Worm (Caenorhabditis elegans) whole organism, early embryonic: ENCODE measurements around the gene ZK512.4.

ENCODE experiments used
- F13C5.2 ChIP-seq: sonication (generic microtip); optimal IDR thresholded peaks from 2 replicates; lab custom pipeline; 2017; ENCODE audit warnings: mild to moderate bottlenecking, missing genetic modification characterization, inconsistent platforms, missing compliant biosample characterization
- aly-1 ChIP-seq: sonication (generic microtip); optimal IDR thresholded peaks from 2 replicates; lab custom pipeline; 2016; ENCODE audit warnings: missing genetic modification characterization, missing compliant biosample characterization
- ama-1 ChIP-seq: fragments of 150-350 bp; optimal IDR thresholded peaks from 2 replicates; lab custom pipeline; 2014
- ceh-36 ChIP-seq: sonication (generic microtip); optimal IDR thresholded peaks from 2 replicates; lab custom pipeline; 2016; ENCODE audit warnings: missing genetic modification characterization, inconsistent platforms, missing compliant biosample characterization
- flt-1 ChIP-seq: fragments of 200-800 bp; sonication (Bioruptor generic); IDR thresholded peaks from 2 replicates; pipeline ENCODE4 v1.3.6; 2022; ENCODE audit warnings: missing genetic modification characterization, missing compliant biosample characterization
- hmbx-1 ChIP-seq: sonication (generic microtip); optimal IDR thresholded peaks from 2 replicates; lab custom pipeline; 2016; ENCODE audit warnings: mild to moderate bottlenecking, missing genetic modification characterization, missing compliant biosample characterization
- hmg-4 ChIP-seq: fragments of 200-800 bp; sonication (Bioruptor generic); optimal IDR thresholded peaks from 2 replicates; lab custom pipeline; 2018; ENCODE audit warnings: mild to moderate bottlenecking, missing genetic modification characterization, missing compliant biosample characterization
- hnd-1 ChIP-seq: sonication (generic microtip); optimal IDR thresholded peaks from 2 replicates; lab custom pipeline; 2016; ENCODE audit warnings: missing genetic modification characterization, missing compliant biosample characterization
- scrt-1 ChIP-seq: fragments of 200-800 bp; sonication (Bioruptor generic); IDR thresholded peaks from 2 replicates; pipeline ENCODE4 v1.3.6; 2022; ENCODE audit warnings: missing genetic modification characterization, missing compliant biosample characterization
- sea-1 ChIP-seq: fragments of 200-800 bp; sonication (Bioruptor generic); conservative IDR thresholded peaks from 2 replicates; pipeline ENCODE4 v1.3.6; 2022; ENCODE audit warnings: missing genetic modification characterization, missing compliant biosample characterization
- tbx-11 ChIP-seq: fragments of 200-800 bp; sonication (Bioruptor generic); IDR thresholded peaks from 2 replicates; pipeline ENCODE4 v1.3.6; 2022; ENCODE audit warnings: missing genetic modification characterization, missing compliant biosample characterization

DNA sequence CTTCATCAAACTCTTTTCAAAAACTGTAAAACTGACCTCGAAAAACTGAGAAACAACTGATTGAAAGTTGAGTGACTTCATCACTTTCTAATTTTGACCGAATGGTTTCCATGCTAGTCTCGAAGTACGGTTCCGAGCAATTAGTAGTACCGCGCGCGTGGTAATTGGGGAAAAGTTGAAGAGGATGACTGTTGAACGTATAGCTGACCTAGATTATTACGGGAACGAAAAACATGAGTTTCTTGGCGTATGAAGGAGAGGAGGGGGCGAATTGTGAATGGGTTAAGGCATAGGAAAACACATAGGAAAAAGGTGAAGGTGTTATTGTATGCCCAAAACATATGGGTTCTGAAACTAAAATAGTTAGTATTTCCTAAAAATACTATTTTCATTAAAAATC lies 16.4 kb downstream of the ZK512.4 start, which contains the start of gene ptr-9:
- no peak for TF ChIP-seq ama-1 (lab: Kevin White, UChicago)
- no peak for TF ChIP-seq hnd-1
- TF ChIP-seq F13C5.2 (tag; lab: Kevin White, UChicago): no peak
- TF ChIP-seq flt-1 (GFP tag; lab: Robert Waterston, UW): no peak
- TF ChIP-seq aly-1 (tag; lab: Kevin White, UChicago): no peak
- TF ChIP-seq hmg-4 (GFP tag; lab: Kevin White, UChicago): no peak
- no peak for TF ChIP-seq tbx-11
- no peak for TF ChIP-seq hmbx-1 (tag; lab: Kevin White, UChicago)
- TF ChIP-seq scrt-1 (GFP tag; lab: Robert Waterston, UW): no peak
- no peak for TF ChIP-seq sea-1
- TF ChIP-seq ceh-36 (tag; lab: Kevin White, UChicago): no peak
